Worm (Caenorhabditis elegans) whole organism, early embryonic: Measurements from ENCODE around the gene str-123.

Experiments used
- B0310.2 ChIP-seq: sonication (generic microtip); optimal IDR thresholded peaks from 2 replicates; lab custom pipeline; 2016; ENCODE audit warnings: mild to moderate bottlenecking, missing genetic modification characterization, missing compliant biosample characterization
- F13C5.2 ChIP-seq: sonication (generic microtip); optimal IDR thresholded peaks from 2 replicates; lab custom pipeline; 2017; ENCODE audit warnings: mild to moderate bottlenecking, missing genetic modification characterization, inconsistent platforms, missing compliant biosample characterization
- aly-1 ChIP-seq: sonication (generic microtip); optimal IDR thresholded peaks from 2 replicates; lab custom pipeline; 2016; ENCODE audit warnings: missing genetic modification characterization, missing compliant biosample characterization
- ama-1 ChIP-seq: fragments of 150-350 bp; optimal IDR thresholded peaks from 2 replicates; lab custom pipeline; 2014
- ceh-13 ChIP-seq: fragments of 200-800 bp; sonication (Bioruptor generic); optimal IDR thresholded peaks from 2 replicates; lab custom pipeline; 2018; ENCODE audit warnings: mild to moderate bottlenecking, missing genetic modification characterization, missing compliant biosample characterization
- ceh-36 ChIP-seq: sonication (generic microtip); optimal IDR thresholded peaks from 2 replicates; lab custom pipeline; 2016; ENCODE audit warnings: missing genetic modification characterization, inconsistent platforms, missing compliant biosample characterization
- ets-7 ChIP-seq: sonication (generic microtip); optimal IDR thresholded peaks from 2 replicates; lab custom pipeline; 2016; ENCODE audit warnings: missing genotype, missing genetic modification characterization, missing compliant biosample characterization
- flt-1 ChIP-seq: fragments of 200-800 bp; sonication (Bioruptor generic); IDR thresholded peaks from 2 replicates; pipeline ENCODE4 v1.3.6; 2022; ENCODE audit warnings: missing genetic modification characterization, missing compliant biosample characterization
- hmbx-1 ChIP-seq: sonication (generic microtip); optimal IDR thresholded peaks from 2 replicates; lab custom pipeline; 2016; ENCODE audit warnings: mild to moderate bottlenecking, missing genetic modification characterization, missing compliant biosample characterization
- hmg-4 ChIP-seq: fragments of 200-800 bp; sonication (Bioruptor generic); optimal IDR thresholded peaks from 2 replicates; lab custom pipeline; 2018; ENCODE audit warnings: mild to moderate bottlenecking, missing genetic modification characterization, missing compliant biosample characterization
- hnd-1 ChIP-seq: sonication (generic microtip); optimal IDR thresholded peaks from 2 replicates; lab custom pipeline; 2016; ENCODE audit warnings: missing genetic modification characterization, missing compliant biosample characterization
- pes-1 ChIP-seq: fragments of 200-800 bp; sonication (Bioruptor generic); IDR thresholded peaks from 2 replicates; pipeline ENCODE4 v1.3.6; 2022; ENCODE audit warnings: missing genetic modification reagents, missing genetic modification characterization, missing compliant biosample characterization
- scrt-1 ChIP-seq: fragments of 200-800 bp; sonication (Bioruptor generic); IDR thresholded peaks from 2 replicates; pipeline ENCODE4 v1.3.6; 2022; ENCODE audit warnings: missing genetic modification characterization, missing compliant biosample characterization
- sea-1 ChIP-seq: fragments of 200-800 bp; sonication (Bioruptor generic); conservative IDR thresholded peaks from 2 replicates; pipeline ENCODE4 v1.3.6; 2022; ENCODE audit warnings: missing genetic modification characterization, missing compliant biosample characterization
- tbx-11 ChIP-seq: fragments of 200-800 bp; sonication (Bioruptor generic); IDR thresholded peaks from 2 replicates; pipeline ENCODE4 v1.3.6; 2022; ENCODE audit warnings: missing genetic modification characterization, missing compliant biosample characterization
- tbx-37 ChIP-seq: fragments of 200-800 bp; sonication (Bioruptor generic); conservative IDR thresholded peaks from 2 replicates; pipeline ENCODE4 v1.3.6; 2022; ENCODE audit warnings: missing genetic modification reagents, missing genetic modification characterization, missing compliant biosample characterization
- tra-4 ChIP-seq: sonication (generic microtip); optimal IDR thresholded peaks from 2 replicates; lab custom pipeline; 2017; ENCODE audit warnings: missing genetic modification characterization, missing compliant biosample characterization

str-123 gene

ce11 chrX:12815367-12815766 lies 25.2 kb downstream of the str-123 start:
- TF ChIP-seq F13C5.2 (tag; lab: Kevin White, UChicago) (no peak), ceh-13 (GFP tag; lab: Kevin White, UChicago) (no peak), tra-4 (tag; lab: Kevin White, UChicago) (no peak), B0310.2 (no peak), hnd-1 (tag; lab: Kevin White, UChicago) (no peak), ceh-36 (no peak), pes-1 (no peak), sea-1 (GFP tag; lab: Robert Waterston, UW) (no peak), scrt-1 (GFP tag; lab: Robert Waterston, UW) (no peak), flt-1 (GFP tag; lab: Robert Waterston, UW) (no peak)

- TF ChIP-seq hmbx-1 (tag; lab: Kevin White, UChicago) (no peak), tbx-11 (no peak), scrt-1 (GFP tag; lab: Robert Waterston, UW) (no peak), ets-7 (tag; lab: Kevin White, UChicago) (no peak), tbx-37 (GFP tag; lab: Robert Waterston, UW) (no peak), B0310.2 (no peak), flt-1 (GFP tag; lab: Robert Waterston, UW) (no peak), sea-1 (GFP tag; lab: Robert Waterston, UW) (no peak), tra-4 (tag; lab: Kevin White, UChicago) (no peak), hnd-1 (tag; lab: Kevin White, UChicago) (no peak), ceh-13 (GFP tag; lab: Kevin White, UChicago) (no peak), pes-1 (no peak), ama-1 (lab: Kevin White, UChicago) (no peak)
Observed at ce11 chrX:12818768-12819167, 28.6 kb downstream of the str-123 start.

ce11 chrX:12819512-12819911 lies 29.4 kb downstream of the str-123 start:
- TF ChIP-seq ceh-36 (no peak), hmbx-1 (tag; lab: Kevin White, UChicago) (no peak), F13C5.2 (tag; lab: Kevin White, UChicago) (no peak), ama-1 (lab: Kevin White, UChicago) (no peak), flt-1 (GFP tag; lab: Robert Waterston, UW) (no peak), scrt-1 (GFP tag; lab: Robert Waterston, UW) (no peak), tra-4 (tag; lab: Kevin White, UChicago) (no peak), ceh-13 (GFP tag; lab: Kevin White, UChicago) (no peak)

- TF ChIP-seq tbx-11 (no peak), ceh-13 (GFP tag; lab: Kevin White, UChicago) (no peak), ama-1 (lab: Kevin White, UChicago) (no peak), scrt-1 (GFP tag; lab: Robert Waterston, UW) (no peak), flt-1 (GFP tag; lab: Robert Waterston, UW) (no peak), B0310.2 (no peak), aly-1 (no peak), hmg-4 (GFP tag; lab: Kevin White, UChicago) (no peak), tra-4 (tag; lab: Kevin White, UChicago) (no peak), ets-7 (tag; lab: Kevin White, UChicago) (no peak), pes-1 (no peak)
Observed at ce11 chrX:12825174-12825573, 35.0 kb downstream of the str-123 start.

ce11 chrX:12826782-12827181 lies 36.6 kb downstream of the str-123 start:
- TF ChIP-seq ama-1 (lab: Kevin White, UChicago), result no peak

- no peak for TF ChIP-seq hmg-4 (GFP tag; lab: Kevin White, UChicago)
- no peak for TF ChIP-seq tbx-37 (GFP tag; lab: Robert Waterston, UW)
- TF ChIP-seq pes-1, result no peak
- no peak for TF ChIP-seq tbx-11
- no peak for TF ChIP-seq aly-1
- TF ChIP-seq B0310.2, result no peak
- no peak for TF ChIP-seq ceh-13 (GFP tag; lab: Kevin White, UChicago)
- TF ChIP-seq sea-1 (GFP tag; lab: Robert Waterston, UW), result no peak
- TF ChIP-seq tra-4 (tag; lab: Kevin White, UChicago), result no peak
- no peak for TF ChIP-seq flt-1 (GFP tag; lab: Robert Waterston, UW)
- TF ChIP-seq ceh-36, result no peak
- no peak for TF ChIP-seq scrt-1 (GFP tag; lab: Robert Waterston, UW)
- TF ChIP-seq F13C5.2 (tag; lab: Kevin White, UChicago), result no peak
- no peak for TF ChIP-seq ets-7 (tag; lab: Kevin White, UChicago)
Observed at ce11 chrX:12827741-12828408, 37.7 kb downstream of the str-123 start.

ce11 chrX:12829055-12829454 lies 38.9 kb downstream of the str-123 start:
- TF ChIP-seq sea-1 (GFP tag; lab: Robert Waterston, UW), result no peak
- TF ChIP-seq ceh-36, result no peak
- no peak for TF ChIP-seq aly-1
- no peak for TF ChIP-seq hmg-4 (GFP tag; lab: Kevin White, UChicago)
- TF ChIP-seq ets-7 (tag; lab: Kevin White, UChicago), result no peak
- TF ChIP-seq tra-4 (tag; lab: Kevin White, UChicago), result no peak
- TF ChIP-seq F13C5.2 (tag; lab: Kevin White, UChicago), result no peak
- no peak for TF ChIP-seq ceh-13 (GFP tag; lab: Kevin White, UChicago)
- no peak for TF ChIP-seq scrt-1 (GFP tag; lab: Robert Waterston, UW)
- no peak for TF ChIP-seq tbx-37 (GFP tag; lab: Robert Waterston, UW)
- no peak for TF ChIP-seq hnd-1 (tag; lab: Kevin White, UChicago)
- no peak for TF ChIP-seq ama-1 (lab: Kevin White, UChicago)

ce11 chrX:12834848-12835247 lies 44.7 kb downstream of the str-123 start:
- no peak for TF ChIP-seq ama-1 (lab: Kevin White, UChicago)
- no peak for TF ChIP-seq sea-1 (GFP tag; lab: Robert Waterston, UW)
- no peak for TF ChIP-seq ceh-36
- TF ChIP-seq ets-7 (tag; lab: Kevin White, UChicago), result no peak
- no peak for TF ChIP-seq hmg-4 (GFP tag; lab: Kevin White, UChicago)
- TF ChIP-seq tbx-37 (GFP tag; lab: Robert Waterston, UW), result no peak
- no peak for TF ChIP-seq hnd-1 (tag; lab: Kevin White, UChicago)
- TF ChIP-seq pes-1, result no peak
- no peak for TF ChIP-seq flt-1 (GFP tag; lab: Robert Waterston, UW)
- no peak for TF ChIP-seq ceh-13 (GFP tag; lab: Kevin White, UChicago)
- no peak for TF ChIP-seq aly-1
- no peak for TF ChIP-seq hmbx-1 (tag; lab: Kevin White, UChicago)
- TF ChIP-seq tbx-11, result no peak
- no peak for TF ChIP-seq scrt-1 (GFP tag; lab: Robert Waterston, UW)
- no peak for TF ChIP-seq B0310.2
- no peak for TF ChIP-seq F13C5.2 (tag; lab: Kevin White, UChicago)
- TF ChIP-seq tra-4 (tag; lab: Kevin White, UChicago), result no peak
